Worm (Caenorhabditis elegans) whole organism, L4 larva: ENCODE measurements around the gene clp-2.

Experiments used
- D1046.2 ChIP-seq: fragments of 200-800 bp; sonication (Bioruptor generic); IDR thresholded peaks from 2 replicates; pipeline ENCODE4 v1.3.6; 2022; ENCODE audit warnings: missing genetic modification characterization, missing compliant biosample characterization
- F10B5.3 ChIP-seq: sonication (generic microtip); optimal IDR thresholded peaks from 2 replicates; lab custom pipeline; 2016; ENCODE audit warnings: mild to moderate bottlenecking, missing genetic modification characterization, missing compliant biosample characterization
- T20F7.1 ChIP-seq: fragments of 200-800 bp; sonication (Bioruptor generic); optimal IDR thresholded peaks from 2 replicates; lab custom pipeline; 2018; ENCODE audit warnings: mild to moderate bottlenecking, missing genetic modification characterization, missing compliant biosample characterization
- ZK337.2 ChIP-seq: fragments of 200-800 bp; sonication (Bioruptor generic); IDR thresholded peaks from 2 replicates; pipeline ENCODE4 v1.3.6; 2022; ENCODE audit warnings: missing genetic modification reagents, missing genetic modification characterization, missing compliant biosample characterization
- aha-1 ChIP-seq: fragments of 150-350 bp; peaks from one replicate; lab custom pipeline; 2014; ENCODE audit warnings: missing biosample characterization, missing genetic modification characterization
- ama-1 ChIP-seq: fragments of 150-350 bp; optimal IDR thresholded peaks from 2 replicates; lab custom pipeline; 2014; ENCODE audit warnings: inconsistent platforms, mixed read lengths
- ceh-28 ChIP-seq: fragments of 150-350 bp; optimal IDR thresholded peaks from 2 replicates; lab custom pipeline; 2014; ENCODE audit warnings: missing biosample characterization, missing genetic modification reagents, missing genetic modification characterization
- ceh-44 ChIP-seq: fragments of 200-800 bp; sonication (Bioruptor generic); IDR thresholded peaks from 2 replicates; pipeline ENCODE4 v1.3.6; 2022; ENCODE audit warnings: missing genetic modification reagents, missing genetic modification characterization, missing compliant biosample characterization
- ceh-62 ChIP-seq: sonication (generic microtip); optimal IDR thresholded peaks from 2 replicates; lab custom pipeline; 2017; ENCODE audit warnings: missing biosample characterization, missing genetic modification characterization
- ceh-82 ChIP-seq: sonication (generic microtip); optimal IDR thresholded peaks from 2 replicates; lab custom pipeline; 2017; ENCODE audit warnings: missing biosample characterization, missing genetic modification characterization
- daf-16 ChIP-seq, 3 experiments: sonication (generic microtip); optimal IDR thresholded peaks; 2 replicates each; lab custom pipeline; 2016 to 2017; ENCODE audit warnings: missing genetic modification characterization in 3 of 3, missing genetic modification reagents in 3 of 3, mild to moderate bottlenecking in 2 of 3, missing compliant biosample characterization in 2 of 3, missing biosample characterization in 1 of 3, moderate library complexity in 1 of 3
- daf-19 ChIP-seq: fragments of 200-800 bp; sonication (Bioruptor generic); conservative IDR thresholded peaks from 2 replicates; pipeline ENCODE4 v1.3.6; 2022; ENCODE audit warnings: missing genetic modification characterization, missing compliant biosample characterization
- dmd-6 ChIP-seq: fragments of 200-800 bp; sonication (Bioruptor generic); IDR thresholded peaks from 2 replicates; pipeline ENCODE4 v1.3.6; 2022; ENCODE audit warnings: missing genetic modification reagents, missing genetic modification characterization, missing compliant biosample characterization
- dmd-9 ChIP-seq: fragments of 200-800 bp; sonication (Bioruptor generic); IDR thresholded peaks from 2 replicates; pipeline ENCODE4 v1.3.6; 2022; ENCODE audit warnings: missing genetic modification reagents, missing genetic modification characterization, missing compliant biosample characterization
- fos-1 ChIP-seq: fragments of 150-350 bp; optimal IDR thresholded peaks from 2 replicates; lab custom pipeline; 2014; ENCODE audit warnings: missing biosample characterization, missing genetic modification characterization
- hif-1 ChIP-seq, 2 experiments: sonication (generic microtip); optimal IDR thresholded peaks; 2 replicates each; lab custom pipeline; 2016 to 2017; ENCODE audit warnings: missing compliant biosample characterization in 2 of 2, missing genetic modification characterization in 2 of 2, missing genetic modification reagents in 2 of 2, missing genotype in 2 of 2, mild to moderate bottlenecking in 1 of 2
- hmg-1.1 ChIP-seq: fragments of 200-800 bp; sonication (Bioruptor generic); IDR thresholded peaks from 2 replicates; pipeline ENCODE4 v1.3.6; 2022; ENCODE audit warnings: missing genetic modification reagents, missing genetic modification characterization, missing compliant biosample characterization
- lin-1 ChIP-seq: fragments of 200-800 bp; sonication (Bioruptor generic); IDR thresholded peaks from 2 replicates; pipeline ENCODE4 v1.3.6; 2022; ENCODE audit warnings: missing genetic modification reagents, missing genetic modification characterization, missing compliant biosample characterization
- lin-13 ChIP-seq: fragments of 150-350 bp; optimal IDR thresholded peaks from 2 replicates; lab custom pipeline; 2014; ENCODE audit warnings: missing biosample characterization, missing genetic modification reagents, missing genetic modification characterization
- lin-38 ChIP-seq: fragments of 200-800 bp; sonication (Bioruptor generic); IDR thresholded peaks from 2 replicates; pipeline ENCODE4 v1.3.6; 2022; ENCODE audit warnings: missing genetic modification reagents, missing genetic modification characterization, missing compliant biosample characterization
- lsy-2 ChIP-seq, 2 experiments: fragments of 150-350 bp in 1 of 2; sonication (generic microtip) in 1 of 2; optimal IDR thresholded peaks; 2 replicates each; lab custom pipeline; 2014 to 2017; ENCODE audit warnings: missing biosample characterization in 2 of 2, missing genetic modification characterization in 2 of 2
- madf-5 ChIP-seq, 2 experiments: fragments of 200-800 bp; sonication (Bioruptor generic); IDR thresholded peaks; 2 replicates each; pipeline ENCODE4 v1.3.6; 2022; ENCODE audit warnings: missing compliant biosample characterization in 2 of 2, missing genetic modification characterization in 2 of 2
- mep-1 ChIP-seq: fragments of 150-350 bp; sonication (generic microtip); optimal IDR thresholded peaks from 3 replicates; lab custom pipeline; 2014; ENCODE audit warnings: missing biosample characterization, missing genetic modification characterization
- mes-2 ChIP-seq: sonication (generic microtip); optimal IDR thresholded peaks from 2 replicates; lab custom pipeline; 2016; ENCODE audit warnings: missing genotype, mild to moderate bottlenecking, missing genetic modification characterization, missing compliant biosample characterization; ENCODE audit not compliant: poor library complexity, severe bottlenecking
- nhr-10 ChIP-seq: fragments of 150-350 bp; optimal IDR thresholded peaks from 2 replicates; lab custom pipeline; 2014; ENCODE audit warnings: missing biosample characterization, missing genetic modification characterization
- nhr-102 ChIP-seq: sonication (generic microtip); optimal IDR thresholded peaks from 2 replicates; lab custom pipeline; 2016; ENCODE audit warnings: mild to moderate bottlenecking, missing genetic modification characterization, moderate library complexity, missing compliant biosample characterization
- nhr-11 ChIP-seq: fragments of 150-350 bp; optimal IDR thresholded peaks from 2 replicates; lab custom pipeline; 2014; ENCODE audit warnings: missing biosample characterization, missing genetic modification characterization
- nhr-42 ChIP-seq: fragments of 200-800 bp; sonication (Bioruptor generic); IDR thresholded peaks from 2 replicates; pipeline ENCODE4 v1.3.6; 2022; ENCODE audit warnings: missing genetic modification characterization, missing compliant biosample characterization
- nhr-6 ChIP-seq: fragments of 150-350 bp; optimal IDR thresholded peaks from 2 replicates; lab custom pipeline; 2014; ENCODE audit warnings: missing biosample characterization, missing genetic modification characterization
- pha-4 ChIP-seq, 2 experiments: fragments of 150-350 bp in 1 of 2; fragments of 200-800 bp in 1 of 2; sonication (Bioruptor generic) in 1 of 2; IDR thresholded peaks in 1 of 2; optimal IDR thresholded peaks in 1 of 2; 2 replicates each; pipeline versions ENCODE4 v1.3.6 to Lab custom; 2014 to 2022; ENCODE audit warnings: missing genetic modification characterization in 2 of 2, missing genetic modification reagents in 2 of 2, missing biosample characterization in 1 of 2, missing compliant biosample characterization in 1 of 2
- rbr-2 ChIP-seq: sonication (generic microtip); optimal IDR thresholded peaks from 2 replicates; lab custom pipeline; 2016; ENCODE audit warnings: missing genotype, missing genetic modification characterization, missing compliant biosample characterization
- tra-1 ChIP-seq: fragments of 200-800 bp; sonication (Bioruptor generic); IDR thresholded peaks from 2 replicates; pipeline ENCODE4 v1.3.6; 2022; ENCODE audit warnings: missing genetic modification reagents, missing genetic modification characterization, missing compliant biosample characterization
- unc-62 ChIP-seq, 3 experiments: fragments of 150-350 bp in 1 of 3; sonication (generic microtip); optimal IDR thresholded peaks in 2 of 3; peaks in 1 of 3; 1 replicate in 1 of 3; 2 replicates in 2 of 3; lab custom pipeline; 2014 to 2017; ENCODE audit warnings: missing biosample characterization in 3 of 3, missing genetic modification characterization in 3 of 3, missing genetic modification reagents in 3 of 3, missing genotype in 1 of 3
- vab-7 ChIP-seq: fragments of 200-800 bp; sonication (Bioruptor generic); IDR thresholded peaks from 2 replicates; pipeline ENCODE4 v1.3.6; 2022; ENCODE audit warnings: missing genetic modification reagents, missing genetic modification characterization, missing compliant biosample characterization
- zfp-3 ChIP-seq: fragments of 200-800 bp; sonication (Bioruptor generic); conservative IDR thresholded peaks from 2 replicates; pipeline ENCODE4 v1.3.6; 2022; ENCODE audit warnings: missing genetic modification reagents, missing genetic modification characterization, missing compliant biosample characterization
- ztf-11 ChIP-seq: fragments of 150-350 bp; optimal IDR thresholded peaks from 2 replicates; lab custom pipeline; 2014; ENCODE audit warnings: missing biosample characterization, missing genetic modification characterization
- ztf-7 ChIP-seq: fragments of 150-350 bp; optimal IDR thresholded peaks from 2 replicates; lab custom pipeline; 2014; ENCODE audit warnings: missing biosample characterization, missing genetic modification characterization

The clp-2 gene

DNA sequence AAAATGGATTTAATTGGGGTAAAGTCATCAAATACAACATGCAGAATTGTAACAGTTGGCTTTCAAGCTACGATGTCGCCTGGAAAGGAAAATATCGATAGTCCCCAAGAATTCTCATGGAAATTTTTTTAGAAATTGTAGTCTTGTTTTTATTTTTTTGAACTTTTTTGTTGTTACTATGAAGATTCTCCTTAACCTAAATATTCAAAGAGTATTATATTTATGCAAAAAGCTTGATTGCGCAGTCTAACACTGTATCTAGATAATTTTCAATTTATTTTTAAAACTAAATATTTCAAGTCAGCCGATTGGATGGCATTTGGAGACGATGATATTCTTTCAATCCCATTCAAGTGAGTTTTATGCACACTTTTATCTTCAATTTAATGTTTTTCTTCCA is 1.4 kb upstream of the clp-2 start, which contains the start of gene pgap-2:
Gene pgap-2, plus strand, starts transcription at position 301 of the 400 bp plus-strand sequence.
- TF ChIP-seq unc-62 (GFP tag; optimal IDR thresholded peaks at IDR 0.05 in 1 of 2; lab: Kevin White, UChicago) (peak in 1 of 2 experiments; percentile 5), unc-62 (tag; optimal IDR thresholded peaks at IDR 0.05; lab: Kevin White, UChicago) (no peak), ZK337.2 (GFP tag; lab: Robert Waterston, UW) (no peak)

DNA sequence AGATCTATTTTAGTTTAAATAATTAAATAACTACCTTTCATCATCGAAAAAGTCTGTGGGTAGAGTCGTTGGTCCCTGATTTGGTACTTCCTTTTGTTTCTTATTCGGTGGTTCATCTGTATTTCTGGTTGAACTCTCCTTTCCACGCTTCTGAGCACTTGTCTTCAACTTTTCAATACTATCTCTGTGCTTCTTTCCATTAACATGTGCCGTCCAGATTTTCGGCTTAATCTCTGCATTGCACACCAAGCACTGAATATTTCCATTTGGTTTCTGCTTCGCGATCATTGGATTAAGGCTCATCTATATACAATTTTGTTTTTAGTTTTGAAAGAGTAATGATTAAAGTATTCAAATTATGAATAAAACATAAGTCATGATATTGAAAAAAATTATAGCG is 3.9 kb downstream of the clp-2 start, which contains the start of gene sel-13:
Gene sel-13, minus strand, starts transcription at position 303 of the 400 bp plus-strand sequence.
- peak; percentile 93 for TF ChIP-seq aha-1
- TF ChIP-seq nhr-42 (GFP tag; lab: Robert Waterston, UW): no peak
- no peak for TF ChIP-seq mes-2 (tag; lab: Kevin White, UChicago)
- no peak for TF ChIP-seq ceh-44 (GFP tag; lab: Robert Waterston, UW)

DNA sequence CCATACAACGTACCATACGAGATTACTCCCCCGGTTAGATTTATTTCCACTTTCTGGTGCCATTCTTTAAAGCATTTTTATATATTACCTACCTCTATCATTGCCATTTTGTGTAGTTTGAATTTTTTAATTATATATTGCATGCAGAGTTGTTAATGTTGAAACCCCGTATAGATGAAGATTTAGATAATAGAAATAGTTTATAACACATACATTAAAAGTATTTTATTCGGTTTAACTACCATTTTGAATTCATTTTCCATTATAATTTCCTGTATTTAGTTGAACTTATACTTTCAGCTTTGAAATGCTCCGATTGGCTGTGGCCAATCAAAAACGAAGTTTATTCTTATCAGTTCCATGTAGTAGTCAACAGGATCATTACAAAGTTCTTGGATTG is 6.0 kb downstream of the clp-2 start, which contains the start of gene dnj-18:
Gene dnj-18, plus strand, starts transcription at position 301 of the 400 bp plus-strand sequence.
- no peak for TF ChIP-seq D1046.2 (GFP tag; lab: Robert Waterston, UW)
- no peak for TF ChIP-seq daf-16 (GFP tag; optimal IDR thresholded peaks at IDR 0.05; lab: Kevin White, UChicago)
- peak; percentile 11 for TF ChIP-seq daf-16 (tag; optimal IDR thresholded peaks at IDR 0.05; lab: Kevin White, UChicago)

DNA sequence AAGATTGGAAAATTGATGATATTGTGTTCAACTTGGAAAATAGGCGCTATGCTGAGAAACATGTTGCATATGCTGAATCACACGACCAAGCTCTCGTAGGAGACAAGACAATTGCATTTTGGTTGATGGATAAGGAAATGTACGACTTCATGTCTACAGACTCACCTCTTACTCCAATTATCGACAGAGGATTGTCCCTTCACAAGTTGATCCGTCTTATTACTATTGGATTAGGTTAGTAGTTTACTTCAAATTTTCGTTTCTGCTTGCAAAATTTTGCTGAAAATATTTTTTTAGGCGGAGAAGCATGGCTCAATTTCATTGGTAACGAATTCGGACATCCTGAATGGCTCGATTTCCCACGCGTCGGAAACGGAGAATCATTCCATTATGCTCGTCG is 6.9 kb downstream of the clp-2 start:
- TF ChIP-seq unc-62 (GFP tag; optimal IDR thresholded peaks at IDR 0.05 in 1 of 2; lab: Kevin White, UChicago): peak in 1 of 2 experiments; percentile 92
- no peak for TF ChIP-seq unc-62 (tag; optimal IDR thresholded peaks at IDR 0.05; lab: Kevin White, UChicago)
- no peak for TF ChIP-seq tra-1
- TF ChIP-seq fos-1: no peak
- no peak for TF ChIP-seq T20F7.1 (GFP tag; lab: Kevin White, UChicago)

DNA sequence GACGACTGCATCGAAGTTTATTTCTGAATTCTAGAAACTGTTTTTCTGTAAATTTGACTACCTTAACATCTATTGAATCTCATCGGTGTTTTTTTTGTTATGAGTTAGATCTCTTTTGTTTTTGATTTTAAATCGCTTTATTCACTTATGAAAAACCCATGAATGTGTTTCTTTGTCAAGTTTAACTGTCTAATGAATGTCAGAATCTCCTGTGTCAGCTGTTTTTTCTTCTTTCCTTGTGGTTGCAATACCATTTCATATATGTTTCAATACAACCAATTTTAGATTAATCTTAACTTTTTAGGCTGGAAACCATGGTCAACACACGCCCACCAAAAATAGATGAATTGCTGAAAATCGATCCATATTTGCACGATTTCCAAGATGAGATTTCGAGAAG is 8.8 kb downstream of the clp-2 start, which contains the start of gene T04A8.7:
Gene T04A8.7, plus strand, starts transcription at position 301 of the 400 bp plus-strand sequence.
- TF ChIP-seq ama-1 (lab: Kevin White, UChicago): peak; percentile 59
- TF ChIP-seq madf-5 (GFP tag; IDR thresholded peaks at IDR 0.05; lab: Robert Waterston, UW): no peak
- peak in 1 of 2 experiments; percentile 67 for TF ChIP-seq unc-62 (GFP tag; optimal IDR thresholded peaks at IDR 0.05 in 1 of 2; lab: Kevin White, UChicago)
- no peak for TF ChIP-seq unc-62 (tag; optimal IDR thresholded peaks at IDR 0.05; lab: Kevin White, UChicago)
- TF ChIP-seq, all 104 proteins: peak for 2

DNA sequence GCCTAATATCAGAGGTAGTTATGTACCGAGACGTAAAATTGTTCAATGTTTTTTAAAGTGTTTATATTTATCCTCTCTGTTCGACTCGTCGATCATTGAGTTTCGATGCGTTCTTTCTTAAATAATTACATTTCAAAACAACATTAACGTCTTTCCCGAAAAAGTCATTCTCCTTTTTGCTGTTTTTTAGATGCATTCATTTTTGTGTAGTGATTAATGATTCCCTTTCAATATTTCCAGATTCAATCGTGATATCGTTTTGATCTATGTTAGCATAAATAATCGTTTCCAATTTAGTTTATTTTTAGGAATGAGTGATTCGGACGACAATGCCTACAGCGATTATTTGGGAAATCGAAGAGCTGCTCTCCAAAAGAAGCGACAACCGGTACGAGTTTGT is 10.1 kb downstream of the clp-2 start, which contains the start of gene T04A8.8:
Gene T04A8.8, plus strand, starts transcription at position 301 of the 400 bp plus-strand sequence.
- TF ChIP-seq daf-19 (GFP tag; lab: Robert Waterston, UW) (no peak), ceh-28 (tag; lab: Kevin White, UChicago) (no peak)

DNA sequence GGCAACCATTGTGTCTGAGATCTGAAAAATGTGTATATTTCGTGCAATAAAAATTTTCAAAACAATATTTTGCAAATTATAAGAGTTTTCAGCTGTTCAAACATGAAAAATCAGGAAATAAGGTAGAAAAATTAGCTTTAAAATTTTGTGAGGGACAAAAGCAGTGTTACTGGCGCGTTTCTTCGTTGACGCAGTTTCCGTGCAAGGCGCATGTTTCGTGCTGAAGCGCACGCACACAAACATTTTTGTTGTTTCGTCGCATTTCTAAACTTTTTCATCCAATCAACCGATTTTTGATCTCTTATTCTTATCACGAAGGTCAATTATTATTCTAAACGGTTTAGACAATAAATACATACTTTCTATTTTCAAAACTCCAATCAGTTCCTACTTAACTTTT is 10.5 kb downstream of the clp-2 start, which contains the start of gene nifk-1:
Gene nifk-1, minus strand, starts transcription at position 27 of the 400 bp plus-strand sequence.
- TF ChIP-seq nhr-102 (tag; lab: Kevin White, UChicago) (peak; percentile 21), lsy-2 (tag; optimal IDR thresholded peaks at IDR 0.05; lab: Kevin White, UChicago) (peak in 1 of 2 experiments; percentile 87), vab-7 (GFP tag; lab: Robert Waterston, UW) (no peak), lin-38 (GFP tag; lab: Robert Waterston, UW) (peak; percentile 77), T20F7.1 (GFP tag; lab: Kevin White, UChicago) (peak; percentile 70), pha-4 (GFP tag; IDR thresholded peaks at IDR 0.05; lab: Robert Waterston, UW) (no peak), pha-4 (tag; optimal IDR thresholded peaks at IDR 0.05; lab: Kevin White, UChicago) (peak; percentile 74), nhr-11 (tag; lab: Kevin White, UChicago) (peak; percentile 22), ztf-7 (peak; percentile 28), ztf-11 (tag; lab: Kevin White, UChicago) (no peak), nhr-6 (tag; lab: Kevin White, UChicago) (no peak), nhr-10 (tag; lab: Kevin White, UChicago) (no peak), ceh-62 (tag; lab: Kevin White, UChicago) (no peak), lin-1 (0 out of 2 replicates have a peak, but pooled peaks have one; percentile 23), ceh-82 (no peak), rbr-2 (tag; lab: Kevin White, UChicago) (peak; percentile 67), mep-1 (tag; lab: Kevin White, UChicago) (peak; percentile 83), dmd-9 (GFP tag; lab: Robert Waterston, UW) (no peak), lin-13 (peak; percentile 19), hif-1 (tag; optimal IDR thresholded peaks at IDR 0.05; lab: Kevin White, UChicago) (peak; percentile 87 to 99), dmd-6 (peak; percentile 76), F10B5.3 (tag; lab: Kevin White, UChicago) (no peak), hmg-1.1 (GFP tag; lab: Robert Waterston, UW) (peak; percentile 58), D1046.2 (GFP tag; lab: Robert Waterston, UW) (no peak), zfp-3 (GFP tag; lab: Robert Waterston, UW) (no peak)
